Fruit fly (Drosophila melanogaster): Measurements from ENCODE around the gene Oseg5.

Oseg5 gene

dm6 chr2L:20808510-20809195 lies 27.0 kb downstream of the Oseg5 start:
- no peak for TF ChIP-seq CG8478 (optimal IDR thresholded peaks at IDR 0.05)
- TF ChIP-seq CTCF (optimal IDR thresholded peaks at IDR 0.05), result no peak

dm6 chr2L:20807617-20808509 lies 27.8 kb downstream of the Oseg5 start:
- TF ChIP-seq CTCF (optimal IDR thresholded peaks at IDR 0.05) (no peak), CG8478 (optimal IDR thresholded peaks at IDR 0.05) (no peak)

- TF ChIP-seq CG8478 (optimal IDR thresholded peaks at IDR 0.05) (no peak), CTCF (optimal IDR thresholded peaks at IDR 0.05) (no peak)
Measured at dm6 chr2L:20806619-20807018, 29.0 kb downstream of the Oseg5 start.

- TF ChIP-seq CTCF (optimal IDR thresholded peaks at IDR 0.05) (no peak), CG8478 (optimal IDR thresholded peaks at IDR 0.05) (no peak)
Measured at dm6 chr2L:20805624-20806339, 29.9 kb downstream of the Oseg5 start.

dm6 chr2L:20803733-20804164 lies 31.9 kb downstream of the Oseg5 start:
- TF ChIP-seq CG8478 (optimal IDR thresholded peaks at IDR 0.05), result no peak
- no peak for TF ChIP-seq CTCF (optimal IDR thresholded peaks at IDR 0.05)

dm6 chr2L:20802839-20803238 lies 32.8 kb downstream of the Oseg5 start:
- TF ChIP-seq CTCF (optimal IDR thresholded peaks at IDR 0.05) (no peak), CG8478 (optimal IDR thresholded peaks at IDR 0.05) (no peak)

- no peak for TF ChIP-seq CG8478 (optimal IDR thresholded peaks at IDR 0.05)
- TF ChIP-seq CTCF (optimal IDR thresholded peaks at IDR 0.05), result no peak
Measured at dm6 chr2L:20802204-20802603, 33.4 kb downstream of the Oseg5 start.

dm6 chr2L:20801801-20802200 lies 33.8 kb downstream of the Oseg5 start:
- TF ChIP-seq CTCF (optimal IDR thresholded peaks at IDR 0.05) (no peak), CG8478 (optimal IDR thresholded peaks at IDR 0.05) (no peak)

- TF ChIP-seq CG8478 (optimal IDR thresholded peaks at IDR 0.05) (no peak), CTCF (optimal IDR thresholded peaks at IDR 0.05) (no peak)
Measured at dm6 chr2L:20799991-20800897, 35.4 kb downstream of the Oseg5 start.

- no peak for TF ChIP-seq CG8478 (optimal IDR thresholded peaks at IDR 0.05)
- no peak for TF ChIP-seq CTCF (optimal IDR thresholded peaks at IDR 0.05)
Measured at dm6 chr2L:20798351-20798777, 37.3 kb downstream of the Oseg5 start.

dm6 chr2L:20797515-20797847 lies 38.2 kb downstream of the Oseg5 start, which contains the start of gene CG9328:
Gene CG9328, plus strand, starts transcription at chr2L:20797715.
- TF ChIP-seq CG8478 (optimal IDR thresholded peaks at IDR 0.05) (no peak), CTCF (optimal IDR thresholded peaks at IDR 0.05) (no peak)

dm6 chr2L:20796758-20797514 lies 38.7 kb downstream of the Oseg5 start, which contains the start of gene vari:
Gene vari, minus strand, starts transcription at chr2L:20797042.
- TF ChIP-seq CTCF (optimal IDR thresholded peaks at IDR 0.05), result no peak
- no peak for TF ChIP-seq CG8478 (optimal IDR thresholded peaks at IDR 0.05)

dm6 chr2L:20795774-20796173 lies 39.9 kb downstream of the Oseg5 start:
- TF ChIP-seq CTCF (optimal IDR thresholded peaks at IDR 0.05) (no peak), CG8478 (optimal IDR thresholded peaks at IDR 0.05) (no peak)

- TF ChIP-seq CTCF (optimal IDR thresholded peaks at IDR 0.05) (no peak), CG8478 (optimal IDR thresholded peaks at IDR 0.05) (no peak)
Measured at dm6 chr2L:20794656-20795055, 41.0 kb downstream of the Oseg5 start.

Measured in S2 (cell line).